Worm (Caenorhabditis elegans): ENCODE measurements around the gene pelo-1.

The pelo-1 gene

ce11 chrIII:4227363-4227762 lies 23.3 kb upstream of the pelo-1 start:
- TF ChIP-seq elt-2 (tag; optimal IDR thresholded peaks at IDR 0.05), result peak; percentile 75
- TF ChIP-seq nhr-67 (tag; optimal IDR thresholded peaks at IDR 0.05), result no peak
- TF ChIP-seq skn-1 (tag; optimal IDR thresholded peaks at IDR 0.05), result no peak
- no peak for TF ChIP-seq R02D3.7 (tag; optimal IDR thresholded peaks at IDR 0.05)
- no peak for TF ChIP-seq elt-1 (tag; optimal IDR thresholded peaks at IDR 0.05)
- no peak for TF ChIP-seq egl-27 (tag; optimal IDR thresholded peaks at IDR 0.05)
- TF ChIP-seq nhr-237 (tag; optimal IDR thresholded peaks at IDR 0.05), result no peak
- no peak for TF ChIP-seq ceh-9 (tag; optimal IDR thresholded peaks at IDR 0.05)
- no peak for TF ChIP-seq ama-1 (optimal IDR thresholded peaks at IDR 0.05)
- TF ChIP-seq elt-3 (tag; optimal IDR thresholded peaks at IDR 0.05), result no peak
- TF ChIP-seq ceh-28 (tag; optimal IDR thresholded peaks at IDR 0.05), result no peak
- no peak for TF ChIP-seq ZK546.5 (tag; optimal IDR thresholded peaks at IDR 0.05)
- no peak for TF ChIP-seq pha-4 (tag; optimal IDR thresholded peaks at IDR 0.05)
- peak; percentile 56 for TF ChIP-seq pqm-1 (tag; optimal IDR thresholded peaks at IDR 0.05)
- no peak for TF ChIP-seq tbx-2 (tag; optimal IDR thresholded peaks at IDR 0.05)
- TF ChIP-seq nfya-1 (tag; optimal IDR thresholded peaks at IDR 0.05; ENCODE audit: insufficient read depth), result peak; percentile 30
- no peak for TF ChIP-seq lin-15B (tag; optimal IDR thresholded peaks at IDR 0.05)

- TF ChIP-seq fos-1 (tag; optimal IDR thresholded peaks at IDR 0.05), result no peak
- peak; percentile 5 for TF ChIP-seq hmg-11 (tag; optimal IDR thresholded peaks at IDR 0.05)
Observed at ce11 chrIII:4224722-4225121, 20.7 kb upstream of the pelo-1 start.

ce11 chrIII:4223668-4224127 lies 19.7 kb upstream of the pelo-1 start:
- TF ChIP-seq fkh-2 (tag; optimal IDR thresholded peaks at IDR 0.05) (peak; percentile 41), elt-1 (tag; optimal IDR thresholded peaks at IDR 0.05) (peak; percentile 48), lin-15B (tag; optimal IDR thresholded peaks at IDR 0.05) (peak; percentile 58), nhr-23 (tag; optimal IDR thresholded peaks at IDR 0.05) (peak; percentile 26), skn-1 (tag; optimal IDR thresholded peaks at IDR 0.05) (peak; percentile 74), ZK546.5 (tag; optimal IDR thresholded peaks at IDR 0.05) (no peak), ceh-28 (tag; optimal IDR thresholded peaks at IDR 0.05) (peak; percentile 27), daf-12 (tag; optimal IDR thresholded peaks at IDR 0.05) (no peak), fos-1 (tag; optimal IDR thresholded peaks at IDR 0.05) (peak; percentile 45), elt-2 (tag; optimal IDR thresholded peaks at IDR 0.05) (peak; percentile 86), nhr-12 (tag; optimal IDR thresholded peaks at IDR 0.05) (no peak), elt-3 (tag; optimal IDR thresholded peaks at IDR 0.05) (no peak), R02D3.7 (tag; optimal IDR thresholded peaks at IDR 0.05) (peak; percentile 35), ceh-82 (tag; optimal IDR thresholded peaks at IDR 0.05) (peak; percentile 28), egl-27 (tag; optimal IDR thresholded peaks at IDR 0.05) (peak; percentile 76), nhr-237 (tag; optimal IDR thresholded peaks at IDR 0.05) (no peak), nhr-43 (tag; optimal IDR thresholded peaks at IDR 0.05; ENCODE audit: poor library complexity, severe bottlenecking) (peak; percentile 51), ceh-16 (tag; optimal IDR thresholded peaks at IDR 0.05) (no peak), nhr-77 (tag; optimal IDR thresholded peaks at IDR 0.05) (no peak), ztf-4 (tag; optimal IDR thresholded peaks at IDR 0.05) (no peak), lsy-12 (tag; optimal IDR thresholded peaks at IDR 0.05) (peak; percentile 2), mdl-1 (tag; optimal IDR thresholded peaks at IDR 0.05) (peak; percentile 81), sea-2 (GFP tag; optimal IDR thresholded peaks at IDR 0.05) (peak; percentile 38), nhr-67 (tag; optimal IDR thresholded peaks at IDR 0.05) (no peak), nhr-76 (tag; optimal IDR thresholded peaks at IDR 0.05) (no peak), tbx-2 (tag; optimal IDR thresholded peaks at IDR 0.05) (peak; percentile 71), unc-39 (tag; optimal IDR thresholded peaks at IDR 0.05) (peak; percentile 14), nhr-28 (tag; optimal IDR thresholded peaks at IDR 0.05) (no peak), eor-1 (tag; optimal IDR thresholded peaks at IDR 0.05) (no peak), nhr-11 (tag; optimal IDR thresholded peaks at IDR 0.05) (peak; percentile 88), pha-4 (tag; optimal IDR thresholded peaks at IDR 0.05) (peak; percentile 81), ztf-11 (tag; optimal IDR thresholded peaks at IDR 0.05) (no peak), nfya-1 (tag; optimal IDR thresholded peaks at IDR 0.05; ENCODE audit: insufficient read depth) (peak; percentile 95), lin-39 (tag; optimal IDR thresholded peaks at IDR 0.05) (peak; percentile 95), zag-1 (tag; optimal IDR thresholded peaks at IDR 0.05) (peak; percentile 56), unc-62 (GFP tag; optimal IDR thresholded peaks at IDR 0.05) (peak; percentile 49), snpc-4 (tag; optimal IDR thresholded peaks at IDR 0.05) (peak; percentile 11), egl-5 (tag; optimal IDR thresholded peaks at IDR 0.05) (peak; percentile 95), ama-1 (optimal IDR thresholded peaks at IDR 0.05) (no peak), nhr-25 (tag; optimal IDR thresholded peaks at IDR 0.05) (peak; percentile 20), pqm-1 (tag; optimal IDR thresholded peaks at IDR 0.05) (peak; percentile 62), fkh-10 (GFP tag; optimal IDR thresholded peaks at IDR 0.05) (no peak), hmg-11 (tag; optimal IDR thresholded peaks at IDR 0.05) (peak; percentile 92), jun-1 (tag; optimal IDR thresholded peaks at IDR 0.05) (peak; percentile 93), aly-2 (tag; optimal IDR thresholded peaks at IDR 0.05) (no peak), ceh-9 (tag; optimal IDR thresholded peaks at IDR 0.05) (no peak), mml-1 (tag; optimal IDR thresholded peaks at IDR 0.05) (no peak)
